Worm (Caenorhabditis elegans) whole organism, mixed stage, embryonic: ENCODE data around the gene let-754.

ENCODE experiments used
- M03D4.4 ChIP-seq: sonication (generic microtip); optimal IDR thresholded peaks from 2 replicates; lab custom pipeline; 2017; ENCODE audit warnings: mild to moderate bottlenecking, missing genetic modification characterization, missing compliant biosample characterization
- bed-3 ChIP-seq: fragments of 200-800 bp; sonication (Bioruptor generic); optimal IDR thresholded peaks from 3 replicates; lab custom pipeline; 2018; ENCODE audit warnings: mild to moderate bottlenecking, missing genetic modification characterization, moderate library complexity, missing compliant biosample characterization
- blmp-1 ChIP-seq: fragments of 150-350 bp; optimal IDR thresholded peaks from 2 replicates; lab custom pipeline; 2014; ENCODE audit warnings: missing biosample characterization, missing genetic modification characterization
- ceh-39 ChIP-seq: fragments of 150-350 bp; optimal IDR thresholded peaks from 2 replicates; lab custom pipeline; 2014; ENCODE audit warnings: missing biosample characterization, missing genetic modification characterization
- ceh-43 ChIP-seq: fragments of 200-800 bp; sonication (Bioruptor generic); optimal IDR thresholded peaks from 2 replicates; lab custom pipeline; 2018; ENCODE audit warnings: mild to moderate bottlenecking, missing genetic modification characterization, moderate library complexity, missing compliant biosample characterization
- ceh-83 ChIP-seq: fragments of 200-800 bp; sonication (Bioruptor generic); optimal IDR thresholded peaks from 2 replicates; lab custom pipeline; 2018; ENCODE audit warnings: mild to moderate bottlenecking, missing genetic modification characterization, missing compliant biosample characterization
- ces-1 ChIP-seq: fragments of 150-350 bp; optimal IDR thresholded peaks from 2 replicates; lab custom pipeline; 2014; ENCODE audit warnings: missing biosample characterization, missing genetic modification reagents, missing genetic modification characterization
- cnd-1 ChIP-seq: fragments of 200-800 bp; sonication (Bioruptor generic); optimal IDR thresholded peaks from 2 replicates; lab custom pipeline; 2018; ENCODE audit warnings: mild to moderate bottlenecking, missing genetic modification characterization, missing compliant biosample characterization
- drap-1 ChIP-seq: fragments of 200-800 bp; sonication (Bioruptor generic); optimal IDR thresholded peaks from 3 replicates; lab custom pipeline; 2018; ENCODE audit warnings: mild to moderate bottlenecking, missing genetic modification characterization, missing compliant biosample characterization
- elt-1 ChIP-seq: sonication (generic microtip); optimal IDR thresholded peaks from 2 replicates; lab custom pipeline; 2017; ENCODE audit warnings: missing genetic modification characterization, mild to moderate bottlenecking, missing compliant biosample characterization, antibody characterized with exemption, moderate library complexity, borderline replicate concordance; ENCODE audit not compliant: insufficient read depth
- elt-3 ChIP-seq: fragments of 150-350 bp; optimal IDR thresholded peaks from 2 replicates; lab custom pipeline; 2014; ENCODE audit warnings: missing biosample characterization, missing genetic modification characterization
- ham-2 ChIP-seq: fragments of 200-800 bp; sonication (Bioruptor generic); optimal IDR thresholded peaks from 2 replicates; lab custom pipeline; 2018; ENCODE audit warnings: mild to moderate bottlenecking, missing genetic modification characterization, missing compliant biosample characterization
- hlh-1 ChIP-seq: fragments of 150-350 bp; optimal IDR thresholded peaks from 2 replicates; lab custom pipeline; 2014; ENCODE audit warnings: missing biosample characterization, missing genetic modification reagents, missing genetic modification characterization
- lin-13 ChIP-seq: fragments of 150-350 bp; optimal IDR thresholded peaks from 2 replicates; lab custom pipeline; 2014; ENCODE audit warnings: missing biosample characterization, missing genetic modification characterization
- lin-32 ChIP-seq: fragments of 200-800 bp; sonication (Bioruptor generic); optimal IDR thresholded peaks from 2 replicates; lab custom pipeline; 2018; ENCODE audit warnings: mild to moderate bottlenecking, missing genetic modification characterization, missing compliant biosample characterization
- mls-2 ChIP-seq: sonication (generic microtip); optimal IDR thresholded peaks from 2 replicates; lab custom pipeline; 2016; ENCODE audit warnings: mild to moderate bottlenecking, missing genetic modification characterization, moderate library complexity, missing compliant biosample characterization
- nhr-2 ChIP-seq: fragments of 150-350 bp; optimal IDR thresholded peaks from 2 replicates; lab custom pipeline; 2014; ENCODE audit warnings: missing biosample characterization, missing genetic modification characterization
- nhr-237 ChIP-seq: fragments of 150-350 bp; optimal IDR thresholded peaks from 2 replicates; lab custom pipeline; 2014; ENCODE audit warnings: missing biosample characterization, missing genetic modification characterization
- nhr-28 ChIP-seq: fragments of 150-350 bp; optimal IDR thresholded peaks from 2 replicates; lab custom pipeline; 2014; ENCODE audit warnings: missing biosample characterization, missing genetic modification characterization
- nhr-76 ChIP-seq: sonication (generic microtip); optimal IDR thresholded peaks from 2 replicates; lab custom pipeline; 2017; ENCODE audit warnings: missing biosample characterization, missing genetic modification characterization
- pha-4 ChIP-seq: fragments of 150-350 bp; optimal IDR thresholded peaks from 2 replicates; lab custom pipeline; 2018; ENCODE audit warnings: missing biosample characterization, missing genetic modification reagents, missing genetic modification characterization
- sem-2 ChIP-seq: fragments of 200-800 bp; sonication (Bioruptor generic); optimal IDR thresholded peaks from 2 replicates; lab custom pipeline; 2018; ENCODE audit warnings: mild to moderate bottlenecking, missing genetic modification characterization, missing compliant biosample characterization
- snpc-4 ChIP-seq: fragments of 150-350 bp; optimal IDR thresholded peaks from 2 replicates; lab custom pipeline; 2014; ENCODE audit warnings: missing biosample characterization, missing genetic modification characterization
- sptf-1 ChIP-seq: sonication (generic microtip); optimal IDR thresholded peaks from 2 replicates; lab custom pipeline; 2017; ENCODE audit warnings: mild to moderate bottlenecking, missing genetic modification characterization, moderate library complexity, missing compliant biosample characterization
- unc-120 ChIP-seq: sonication (generic microtip); optimal IDR thresholded peaks from 2 replicates; lab custom pipeline; 2017; ENCODE audit warnings: missing genetic modification characterization, missing compliant biosample characterization; ENCODE audit not compliant: poor library complexity, severe bottlenecking
- unc-39 ChIP-seq: fragments of 150-350 bp; optimal IDR thresholded peaks from 2 replicates; lab custom pipeline; 2014; ENCODE audit warnings: missing biosample characterization, missing genetic modification characterization
- unc-62 ChIP-seq: fragments of 150-350 bp; optimal IDR thresholded peaks from 2 replicates; lab custom pipeline; 2014; ENCODE audit warnings: missing biosample characterization, missing genetic modification reagents, missing genetic modification characterization
- zip-8 ChIP-seq: fragments of 150-350 bp; optimal IDR thresholded peaks from 2 replicates; lab custom pipeline; 2014; ENCODE audit warnings: missing biosample characterization, missing genetic modification characterization
- ztf-11 ChIP-seq: fragments of 150-350 bp; optimal IDR thresholded peaks from 2 replicates; lab custom pipeline; 2014; ENCODE audit warnings: missing biosample characterization, missing genetic modification characterization

The let-754 gene

ce11 chrIII:7953208-7953607 is at the start of gene let-754:
Gene let-754 (minus strand): TSS chrIII:7953308.
- TF ChIP-seq blmp-1 (no peak), bed-3 (GFP tag; lab: Kevin White, UChicago) (no peak), mls-2 (no peak), lin-32 (GFP tag; lab: Kevin White, UChicago) (no peak), pha-4 (tag; lab: Kevin White, UChicago) (no peak), zip-8 (tag; lab: Kevin White, UChicago) (no peak), cnd-1 (tag; lab: Kevin White, UChicago) (no peak), ceh-43 (GFP tag; lab: Kevin White, UChicago) (no peak), ces-1 (GFP tag; lab: Kevin White, UChicago) (no peak), sem-2 (GFP tag; lab: Kevin White, UChicago) (no peak), nhr-76 (tag; lab: Kevin White, UChicago) (no peak), elt-3 (tag; lab: Kevin White, UChicago) (no peak), hlh-1 (no peak), ztf-11 (tag; lab: Kevin White, UChicago) (no peak), nhr-28 (no peak), elt-1 (no peak), lin-13 (no peak), nhr-237 (tag; lab: Kevin White, UChicago) (no peak), ceh-83 (GFP tag; lab: Kevin White, UChicago) (no peak)

ce11 chrIII:8001557-8001956 is 48.4 kb upstream of the let-754 start:
- TF ChIP-seq unc-39 (tag; lab: Kevin White, UChicago) (no peak), zip-8 (tag; lab: Kevin White, UChicago) (no peak), drap-1 (GFP tag; lab: Kevin White, UChicago) (no peak), blmp-1 (no peak), mls-2 (no peak), sem-2 (GFP tag; lab: Kevin White, UChicago) (no peak)

- no peak for TF ChIP-seq pha-4 (tag; lab: Kevin White, UChicago)
- no peak for TF ChIP-seq blmp-1
- TF ChIP-seq snpc-4 (tag; lab: Kevin White, UChicago), result no peak
- TF ChIP-seq, all 35 proteins: peak for 0
Measured at ce11 chrIII:7997447-7998046, 44.4 kb upstream of the let-754 start.

ce11 chrIII:7996353-7996752 is 43.2 kb upstream of the let-754 start, which contains the start of gene npr-17:
Gene npr-17 (minus strand): TSS chrIII:7996453.
- TF ChIP-seq ceh-83 (GFP tag; lab: Kevin White, UChicago) (no peak), pha-4 (tag; lab: Kevin White, UChicago) (no peak), lin-32 (GFP tag; lab: Kevin White, UChicago) (no peak), sem-2 (GFP tag; lab: Kevin White, UChicago) (no peak)

- TF ChIP-seq drap-1 (GFP tag; lab: Kevin White, UChicago) (no peak), sptf-1 (tag; lab: Kevin White, UChicago) (no peak), unc-39 (tag; lab: Kevin White, UChicago) (no peak), nhr-28 (no peak), lin-13 (no peak), unc-120 (tag; lab: Kevin White, UChicago) (no peak), sem-2 (GFP tag; lab: Kevin White, UChicago) (no peak)
Measured at ce11 chrIII:7986585-7987171, 33.6 kb upstream of the let-754 start, which contains the start of gene hrpk-2. Gene hrpk-2 (plus strand): TSS chrIII:7987121.

ce11 chrIII:7981938-7982337 is 28.8 kb upstream of the let-754 start:
- TF ChIP-seq cnd-1 (tag; lab: Kevin White, UChicago), result no peak
- no peak for TF ChIP-seq nhr-28
- no peak for TF ChIP-seq sem-2 (GFP tag; lab: Kevin White, UChicago)
- TF ChIP-seq unc-120 (tag; lab: Kevin White, UChicago), result no peak
- no peak for TF ChIP-seq ham-2 (GFP tag; lab: Kevin White, UChicago)
- no peak for TF ChIP-seq snpc-4 (tag; lab: Kevin White, UChicago)
- TF ChIP-seq zip-8 (tag; lab: Kevin White, UChicago), result no peak
- TF ChIP-seq unc-62, result no peak
- TF ChIP-seq nhr-2 (tag; lab: Kevin White, UChicago), result no peak
- no peak for TF ChIP-seq lin-32 (GFP tag; lab: Kevin White, UChicago)
- TF ChIP-seq pha-4 (tag; lab: Kevin White, UChicago), result no peak
- no peak for TF ChIP-seq ceh-39 (tag; lab: Kevin White, UChicago)
- no peak for TF ChIP-seq lin-13
- TF ChIP-seq bed-3 (GFP tag; lab: Kevin White, UChicago), result no peak
- no peak for TF ChIP-seq M03D4.4 (tag; lab: Kevin White, UChicago)
- no peak for TF ChIP-seq sptf-1 (tag; lab: Kevin White, UChicago)
- no peak for TF ChIP-seq nhr-76 (tag; lab: Kevin White, UChicago)
- no peak for TF ChIP-seq ceh-83 (GFP tag; lab: Kevin White, UChicago)
